Worm (Caenorhabditis elegans) whole organism, young adult: ENCODE measurements around the gene rps-14.
A peak's percentile ranks its signal among the peaks of the same experiment; 100 is the strongest.

Experiments
- B0336.3 ChIP-seq: fragments of 200-800 bp; sonication (Bioruptor generic); IDR thresholded peaks from 2 replicates; pipeline ENCODE4 v1.3.6; 2022; ENCODE audit warnings: missing genetic modification characterization, missing compliant biosample characterization
- C06A6.2 ChIP-seq: fragments of 200-800 bp; sonication (Bioruptor generic); conservative IDR thresholded peaks from 2 replicates; pipeline ENCODE4 v1.3.6; 2022; ENCODE audit warnings: missing genetic modification characterization, missing compliant biosample characterization
- C17E4.6 ChIP-seq: fragments of 200-800 bp; sonication (Bioruptor generic); IDR thresholded peaks from 2 replicates; pipeline ENCODE4 v1.3.6; 2022; ENCODE audit warnings: missing genetic modification reagents, missing genetic modification characterization, missing compliant biosample characterization
- F10E7.11 ChIP-seq: sonication (generic microtip); optimal IDR thresholded peaks from 2 replicates; lab custom pipeline; 2017; ENCODE audit warnings: mild to moderate bottlenecking, missing genetic modification characterization, moderate library complexity, missing compliant biosample characterization
- F22D6.2 ChIP-seq: sonication (generic microtip); optimal IDR thresholded peaks from 2 replicates; lab custom pipeline; 2016; ENCODE audit warnings: mild to moderate bottlenecking, missing genetic modification characterization, missing compliant biosample characterization
- F39B2.1 ChIP-seq: fragments of 200-800 bp; sonication (Bioruptor generic); IDR thresholded peaks from 2 replicates; pipeline ENCODE4 v1.3.6; 2022; ENCODE audit warnings: missing genetic modification reagents, missing genetic modification characterization, missing compliant biosample characterization
- F52B5.7 ChIP-seq: sonication (generic microtip); optimal IDR thresholded peaks from 2 replicates; lab custom pipeline; 2016; ENCODE audit warnings: mild to moderate bottlenecking, missing genetic modification characterization, missing compliant biosample characterization
- K11D2.4 ChIP-seq: fragments of 200-800 bp; sonication (Bioruptor generic); IDR thresholded peaks from 2 replicates; pipeline ENCODE4 v1.3.6; 2022; ENCODE audit warnings: missing genetic modification reagents, missing genetic modification characterization, missing compliant biosample characterization
- K12H6.12 ChIP-seq: fragments of 200-800 bp; sonication (Bioruptor generic); optimal IDR thresholded peaks from 2 replicates; lab custom pipeline; 2018; ENCODE audit warnings: mild to moderate bottlenecking, missing genetic modification characterization, missing compliant biosample characterization
- T07F8.4 ChIP-seq: sonication (generic microtip); optimal IDR thresholded peaks from 2 replicates; lab custom pipeline; 2016; ENCODE audit warnings: mild to moderate bottlenecking, missing genetic modification characterization, moderate library complexity, missing compliant biosample characterization
- Y56A3A.18 ChIP-seq: fragments of 200-800 bp; sonication (Bioruptor generic); IDR thresholded peaks from 2 replicates; pipeline ENCODE4 v1.3.6; 2022; ENCODE audit warnings: missing genetic modification reagents, missing genetic modification characterization, missing compliant biosample characterization
- Y67H2A.10 ChIP-seq: fragments of 200-800 bp; sonication (Bioruptor generic); conservative IDR thresholded peaks from 2 replicates; pipeline ENCODE4 v1.3.6; 2022; ENCODE audit warnings: missing genetic modification reagents, missing genetic modification characterization, missing compliant biosample characterization
- ama-1 ChIP-seq, 3 experiments: fragments of 150-350 bp in 1 of 3; sonication (generic microtip) in 2 of 3; optimal IDR thresholded peaks; 2 replicates each; lab custom pipeline; 2014 to 2018; ENCODE audit warnings: missing biosample characterization in 2 of 3, missing genetic modification characterization in 2 of 3, missing genetic modification reagents in 2 of 3
- atf-7 ChIP-seq: sonication (generic microtip); optimal IDR thresholded peaks from 2 replicates; lab custom pipeline; 2017; ENCODE audit warnings: mild to moderate bottlenecking, missing genetic modification characterization, missing compliant biosample characterization
- athp-1 ChIP-seq: sonication (generic microtip); optimal IDR thresholded peaks from 2 replicates; lab custom pipeline; 2017; ENCODE audit warnings: mild to moderate bottlenecking, missing genetic modification characterization, missing compliant biosample characterization
- attf-5 ChIP-seq: fragments of 200-800 bp; sonication (Bioruptor generic); optimal IDR thresholded peaks from 2 replicates; lab custom pipeline; 2018; ENCODE audit warnings: mild to moderate bottlenecking, missing genetic modification characterization, missing compliant biosample characterization
- ceh-100 ChIP-seq: fragments of 200-800 bp; sonication (Bioruptor generic); IDR thresholded peaks from 2 replicates; pipeline ENCODE4 v1.3.6; 2022; ENCODE audit warnings: missing genetic modification reagents, missing genetic modification characterization, missing compliant biosample characterization
- ceh-27 ChIP-seq: fragments of 200-800 bp; sonication (Bioruptor generic); optimal IDR thresholded peaks from 2 replicates; lab custom pipeline; 2018; ENCODE audit warnings: mild to moderate bottlenecking, missing genetic modification characterization, moderate library complexity, missing compliant biosample characterization
- ceh-58 ChIP-seq: fragments of 200-800 bp; sonication (Bioruptor generic); IDR thresholded peaks from 2 replicates; pipeline ENCODE4 v1.3.6; 2022; ENCODE audit warnings: missing genetic modification characterization, missing compliant biosample characterization
- ceh-79 ChIP-seq: sonication (generic microtip); optimal IDR thresholded peaks from 2 replicates; lab custom pipeline; 2017; ENCODE audit warnings: mild to moderate bottlenecking, missing genetic modification characterization, missing compliant biosample characterization
- chd-7 ChIP-seq: sonication (generic microtip); optimal IDR thresholded peaks from 2 replicates; lab custom pipeline; 2016; ENCODE audit warnings: mild to moderate bottlenecking, missing genetic modification characterization, moderate library complexity, missing compliant biosample characterization
- die-1 ChIP-seq: sonication (generic microtip); optimal IDR thresholded peaks from 2 replicates; lab custom pipeline; 2016; ENCODE audit warnings: missing genotype, mild to moderate bottlenecking, missing genetic modification characterization, missing compliant biosample characterization
- dox-1 ChIP-seq: fragments of 200-800 bp; sonication (Bioruptor generic); IDR thresholded peaks from 2 replicates; pipeline ENCODE4 v1.3.6; 2022; ENCODE audit warnings: missing genetic modification reagents, missing genetic modification characterization, missing compliant biosample characterization
- dpff-1 ChIP-seq: sonication (generic microtip); optimal IDR thresholded peaks from 2 replicates; lab custom pipeline; 2017; ENCODE audit warnings: mild to moderate bottlenecking, missing genetic modification characterization, missing compliant biosample characterization
- egl-44 ChIP-seq: fragments of 200-800 bp; sonication (Bioruptor generic); IDR thresholded peaks from 2 replicates; pipeline ENCODE4 v1.3.6; 2022; ENCODE audit warnings: missing genetic modification reagents, missing genetic modification characterization, missing compliant biosample characterization
- egrh-3 ChIP-seq: fragments of 200-800 bp; sonication (Bioruptor generic); IDR thresholded peaks from 2 replicates; pipeline ENCODE4 v1.3.6; 2022; ENCODE audit warnings: missing genetic modification reagents, missing genetic modification characterization, missing compliant biosample characterization
- ets-4 ChIP-seq: fragments of 200-800 bp; sonication (Bioruptor generic); optimal IDR thresholded peaks from 2 replicates; lab custom pipeline; 2018; ENCODE audit warnings: mild to moderate bottlenecking, missing genetic modification characterization, missing compliant biosample characterization
- gei-17 ChIP-seq: fragments of 200-800 bp; sonication (Bioruptor generic); optimal IDR thresholded peaks from 2 replicates; lab custom pipeline; 2018; ENCODE audit warnings: mild to moderate bottlenecking, missing genetic modification characterization, missing compliant biosample characterization
- hsf-1 ChIP-seq: fragments of 200-800 bp; sonication (Bioruptor generic); IDR thresholded peaks from 2 replicates; pipeline ENCODE4 v1.3.6; 2022; ENCODE audit warnings: missing genetic modification reagents, missing genetic modification characterization, missing compliant biosample characterization
- let-526 ChIP-seq: fragments of 200-800 bp; sonication (Bioruptor generic); IDR thresholded peaks from 2 replicates; pipeline ENCODE4 v1.3.6; 2022; ENCODE audit warnings: missing genetic modification reagents, missing genetic modification characterization, missing compliant biosample characterization
- lin-26 ChIP-seq: fragments of 200-800 bp; sonication (Bioruptor generic); IDR thresholded peaks from 2 replicates; pipeline ENCODE4 v1.3.6; 2022; ENCODE audit warnings: missing genetic modification reagents, missing genetic modification characterization, missing compliant biosample characterization
- lin-54 ChIP-seq: fragments of 200-800 bp; sonication (Bioruptor generic); optimal IDR thresholded peaks from 2 replicates; lab custom pipeline; 2018; ENCODE audit warnings: mild to moderate bottlenecking, missing genetic modification characterization, missing compliant biosample characterization
- madf-3 ChIP-seq: fragments of 200-800 bp; sonication (Bioruptor generic); IDR thresholded peaks from 2 replicates; pipeline ENCODE4 v1.3.6; 2022; ENCODE audit warnings: missing genetic modification reagents, missing genetic modification characterization, missing compliant biosample characterization
- madf-6 ChIP-seq: fragments of 200-800 bp; sonication (Bioruptor generic); IDR thresholded peaks from 2 replicates; pipeline ENCODE4 v1.3.6; 2022; ENCODE audit warnings: missing genetic modification reagents, missing genetic modification characterization, missing compliant biosample characterization
- mes-4 ChIP-seq: sonication (generic microtip); optimal IDR thresholded peaks from 2 replicates; lab custom pipeline; 2016; ENCODE audit warnings: missing genotype, missing genetic modification characterization, missing compliant biosample characterization
- nhr-90 ChIP-seq: sonication (generic microtip); optimal IDR thresholded peaks from 2 replicates; lab custom pipeline; 2016; ENCODE audit warnings: missing genotype, mild to moderate bottlenecking, missing genetic modification characterization, missing compliant biosample characterization
- pbrm-1 ChIP-seq: fragments of 200-800 bp; sonication (Bioruptor generic); IDR thresholded peaks from 2 replicates; pipeline ENCODE4 v1.3.6; 2022; ENCODE audit warnings: missing genetic modification reagents, missing genetic modification characterization, missing compliant biosample characterization
- rcor-1 ChIP-seq: fragments of 200-800 bp; sonication (Bioruptor generic); IDR thresholded peaks from 2 replicates; pipeline ENCODE4 v1.3.6; 2022; ENCODE audit warnings: missing genetic modification reagents, missing genetic modification characterization, missing compliant biosample characterization
- repo-1 ChIP-seq: sonication (generic microtip); optimal IDR thresholded peaks from 2 replicates; lab custom pipeline; 2017; ENCODE audit warnings: mild to moderate bottlenecking, missing genetic modification characterization, missing compliant biosample characterization
- rpc-1 ChIP-seq, 2 experiments: fragments of 150-350 bp in 1 of 2; sonication (generic microtip) in 1 of 2; optimal IDR thresholded peaks; 2 replicates each; lab custom pipeline; 2014 to 2018; ENCODE audit warnings: missing biosample characterization in 1 of 2, missing genetic modification characterization in 1 of 2, missing genetic modification reagents in 1 of 2, missing genotype in 1 of 2
- snpc-1.3 ChIP-seq: sonication (generic microtip); optimal IDR thresholded peaks from 2 replicates; lab custom pipeline; 2017; ENCODE audit warnings: missing genetic modification characterization, mild to moderate bottlenecking, missing compliant biosample characterization, antibody characterized with exemption, moderate library complexity, missing genotype, missing genetic modification reagents; ENCODE audit not compliant: insufficient read depth
- somi-1 ChIP-seq: fragments of 200-800 bp; sonication (Bioruptor generic); optimal IDR thresholded peaks from 2 replicates; lab custom pipeline; 2018; ENCODE audit warnings: mild to moderate bottlenecking, missing genetic modification characterization, missing compliant biosample characterization
- tbp1 ChIP-seq: fragments of 200-800 bp; sonication (Bioruptor generic); optimal IDR thresholded peaks from 2 replicates; lab custom pipeline; 2018; ENCODE audit warnings: mild to moderate bottlenecking, missing genetic modification characterization, missing compliant biosample characterization
- tlf-1 ChIP-seq: fragments of 200-800 bp; sonication (Bioruptor generic); optimal IDR thresholded peaks from 2 replicates; lab custom pipeline; 2018; ENCODE audit warnings: mild to moderate bottlenecking, missing genetic modification characterization, missing compliant biosample characterization
- unc-62 ChIP-seq: fragments of 150-350 bp; optimal IDR thresholded peaks from 2 replicates; lab custom pipeline; 2014; ENCODE audit warnings: missing biosample characterization, missing genetic modification reagents, missing genetic modification characterization
- zfh-2 ChIP-seq: fragments of 200-800 bp; sonication (Bioruptor generic); conservative IDR thresholded peaks from 2 replicates; pipeline ENCODE4 v1.3.6; 2022; ENCODE audit warnings: missing genetic modification reagents, missing genetic modification characterization, missing compliant biosample characterization
- ztf-26 ChIP-seq: sonication (generic microtip); optimal IDR thresholded peaks from 2 replicates; lab custom pipeline; 2017; ENCODE audit warnings: missing genetic modification characterization, missing compliant biosample characterization
- ztf-3 ChIP-seq: fragments of 200-800 bp; sonication (Bioruptor generic); optimal IDR thresholded peaks from 2 replicates; lab custom pipeline; 2018; ENCODE audit warnings: mild to moderate bottlenecking, missing genetic modification characterization, missing compliant biosample characterization

rps-14 gene

ce11 chrIII:7155631-7156030 is 23.8 kb downstream of the rps-14 start (continued):
- TF ChIP-seq ceh-58 (GFP tag; lab: Robert Waterston, UW) (no peak), T07F8.4 (tag; lab: Kevin White, UChicago) (peak; percentile 4), F22D6.2 (tag; lab: Kevin White, UChicago) (peak; percentile 3), somi-1 (GFP tag; lab: Kevin White, UChicago) (peak; percentile 80), rcor-1 (GFP tag; lab: Robert Waterston, UW) (peak; percentile 30; the same call in 1 of the 2 replicates), pbrm-1 (GFP tag; lab: Robert Waterston, UW) (peak; percentile 82), lin-26 (GFP tag; lab: Robert Waterston, UW) (0 out of 2 replicates have a peak, but pooled peaks have one; percentile 43), madf-3 (GFP tag; lab: Robert Waterston, UW) (peak; percentile 78), hsf-1 (GFP tag; lab: Robert Waterston, UW) (peak; percentile 85), zfh-2 (GFP tag; lab: Robert Waterston, UW) (peak; percentile 81), F10E7.11 (tag; lab: Kevin White, UChicago) (no peak), repo-1 (peak; percentile 55), F39B2.1 (GFP tag; lab: Robert Waterston, UW) (0 out of 2 replicates have a peak, but pooled peaks have one; percentile 43), ceh-27 (GFP tag; lab: Kevin White, UChicago) (peak; percentile 83), tlf-1 (GFP tag; lab: Kevin White, UChicago) (peak; percentile 60), ceh-79 (no peak), chd-7 (tag; lab: Kevin White, UChicago) (peak; percentile 87), ets-4 (GFP tag; lab: Kevin White, UChicago) (peak; percentile 26), C17E4.6 (0 out of 2 replicates have a peak, but pooled peaks have one; percentile 19), ama-1 (optimal IDR thresholded peaks at IDR 0.05; lab: Kevin White, UChicago) (peak; percentile 3), ama-1 (GFP tag; optimal IDR thresholded peaks at IDR 0.05; lab: Kevin White, UChicago) (no peak), mes-4 (tag; lab: Kevin White, UChicago) (no peak), madf-6 (GFP tag; lab: Robert Waterston, UW) (0 out of 2 replicates have a peak, but pooled peaks have one; percentile 18), nhr-90 (tag; lab: Kevin White, UChicago) (peak; percentile 19), gei-17 (GFP tag; lab: Kevin White, UChicago) (peak; percentile 12), B0336.3 (peak; percentile 87), dox-1 (GFP tag; lab: Robert Waterston, UW) (peak; percentile 73), unc-62 (GFP tag; lab: Kevin White, UChicago) (peak; percentile 29), athp-1 (tag; lab: Kevin White, UChicago) (peak; percentile 18), Y56A3A.18 (GFP tag; lab: Robert Waterston, UW) (0 out of 2 replicates have a peak, but pooled peaks have one; percentile 50), ceh-100 (GFP tag; lab: Robert Waterston, UW) (0 out of 2 replicates have a peak, but pooled peaks have one; percentile 44), dpff-1 (tag; lab: Kevin White, UChicago) (no peak), egl-44 (GFP tag; lab: Robert Waterston, UW) (no peak), K12H6.12 (tag; lab: Kevin White, UChicago) (peak; percentile 94), ztf-26 (tag; lab: Kevin White, UChicago) (peak; percentile 70), K11D2.4 (GFP tag; lab: Robert Waterston, UW) (peak; percentile 88), tbp1 (peak; percentile 51), egrh-3 (peak; percentile 60; the same call in 1 of the 2 replicates), rpc-1 (optimal IDR thresholded peaks at IDR 0.05; lab: Kevin White, UChicago) (no peak), rpc-1 (tag; optimal IDR thresholded peaks at IDR 0.05; lab: Kevin White, UChicago) (no peak), ztf-3 (peak; percentile 45), die-1 (peak; percentile 39), Y67H2A.10 (GFP tag; lab: Robert Waterston, UW) (peak; percentile 42; the same call in 1 of the 2 replicates), atf-7 (tag; lab: Kevin White, UChicago) (peak; percentile 94), F52B5.7 (tag; lab: Kevin White, UChicago) (peak; percentile 58), snpc-1.3 (tag; lab: Kevin White, UChicago) (no peak), lin-54 (GFP tag; lab: Kevin White, UChicago) (peak; percentile 60), attf-5 (GFP tag; lab: Kevin White, UChicago) (peak; percentile 80), C06A6.2 (GFP tag; lab: Robert Waterston, UW) (peak; percentile 82), let-526 (GFP tag; lab: Robert Waterston, UW) (peak; percentile 12; the same call in 1 of the 2 replicates)
